In the genomic region with DNA sequence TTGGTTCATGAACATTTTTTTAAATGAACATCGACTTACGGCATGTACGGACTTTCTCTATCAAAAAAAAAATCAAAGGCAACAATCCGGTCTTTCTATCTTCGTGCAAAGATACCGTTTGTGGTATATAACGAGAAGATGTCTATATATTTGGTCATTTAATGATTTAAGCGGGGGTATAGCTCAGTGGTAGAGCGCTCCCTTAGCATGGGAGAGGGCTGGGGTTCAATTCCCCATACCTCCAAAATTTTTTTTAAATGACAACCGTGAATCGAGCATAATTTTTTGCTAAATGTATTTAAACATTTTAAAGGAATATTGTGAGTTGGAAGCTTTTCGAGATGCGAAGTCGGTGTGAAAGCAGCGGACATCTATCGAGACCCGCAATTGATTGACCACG, we compare ENCODE assay signal across 2 worm cellular contexts.
TF ChIP-seq lines count a peak whose summit lies in the region.

No protein-coding gene starts in this region.

TF ChIP-seq in whole organism, L4 larva, 104 proteins besides CTCF, POLR2A, EP300 and RAD21 (continued from another document and continues in another):
- TF ChIP-seq mep-1 (tag; optimal IDR thresholded peaks at IDR 0.05; lab: Kevin White, UChicago) (no peak), spr-3 (GFP tag; optimal IDR thresholded peaks at IDR 0.05; lab: Kevin White, UChicago) (no peak), attf-4 (tag; optimal IDR thresholded peaks at IDR 0.05; lab: Kevin White, UChicago) (no peak), F37D6.2 (tag; optimal IDR thresholded peaks at IDR 0.05; lab: Kevin White, UChicago) (no peak), daf-12 (tag; optimal IDR thresholded peaks at IDR 0.05; lab: Kevin White, UChicago) (no peak), hif-1 (tag; optimal IDR thresholded peaks at IDR 0.05; lab: Kevin White, UChicago) (no peak), ceh-82 (tag; optimal IDR thresholded peaks at IDR 0.05; lab: Kevin White, UChicago) (no peak), fkh-10 (GFP tag; optimal IDR thresholded peaks at IDR 0.05; lab: Kevin White, UChicago) (no peak), pqm-1 (tag; optimal IDR thresholded peaks at IDR 0.05; lab: Kevin White, UChicago) (no peak), mdt-29 (GFP tag; IDR thresholded peaks at IDR 0.05; lab: Robert Waterston, UW) (0 out of 2 replicates have a peak, but pooled peaks have one; percentile 8), nhr-25 (tag; optimal IDR thresholded peaks at IDR 0.05; lab: Kevin White, UChicago; ENCODE audit: borderline replicate concordance, insufficient read depth) (no peak), dmd-9 (GFP tag; IDR thresholded peaks at IDR 0.05; lab: Robert Waterston, UW) (no peak), lin-38 (GFP tag; IDR thresholded peaks at IDR 0.05; lab: Robert Waterston, UW) (no peak), egl-43 (GFP tag; IDR thresholded peaks at IDR 0.05; lab: Robert Waterston, UW) (peak; percentile 91), arid-1 (GFP tag; conservative IDR thresholded peaks at IDR 0.05; lab: Robert Waterston, UW) (peak; percentile 73), daf-19 (GFP tag; conservative IDR thresholded peaks at IDR 0.05; lab: Robert Waterston, UW) (peak; percentile 60; the same call in 1 of the 2 replicates), cey-2 (tag; optimal IDR thresholded peaks at IDR 0.05; lab: Kevin White, UChicago; ENCODE audit: borderline replicate concordance, insufficient read depth) (no peak), nhr-48 (tag; optimal IDR thresholded peaks at IDR 0.05; lab: Kevin White, UChicago) (peak; percentile 19), dmd-8 (GFP tag; IDR thresholded peaks at IDR 0.05; lab: Robert Waterston, UW) (peak; percentile 89), ztf-7 (tag; optimal IDR thresholded peaks at IDR 0.05; lab: Kevin White, UChicago) (no peak), hlh-30 (tag; optimal IDR thresholded peaks at IDR 0.05; lab: Kevin White, UChicago; ENCODE audit: insufficient read depth) (peak; percentile 30), unc-62 (GFP tag; optimal IDR thresholded peaks at IDR 0.05 in 1 of 2; lab: Kevin White, UChicago) (no peak), unc-62 (tag; optimal IDR thresholded peaks at IDR 0.05; lab: Kevin White, UChicago) (no peak), ctbp-1 (GFP tag; IDR thresholded peaks at IDR 0.05; lab: Robert Waterston, UW) (0 out of 2 replicates have a peak, but pooled peaks have one; percentile 36), lin-1 (GFP tag; IDR thresholded peaks at IDR 0.05; lab: Robert Waterston, UW) (peak; percentile 46; the same call in 1 of the 2 replicates), dve-1 (tag; optimal IDR thresholded peaks at IDR 0.05; lab: Kevin White, UChicago; ENCODE audit: insufficient read depth) (no peak), nhr-237 (tag; optimal IDR thresholded peaks at IDR 0.05; lab: Kevin White, UChicago) (no peak), gei-8 (GFP tag; optimal IDR thresholded peaks at IDR 0.05; lab: Kevin White, UChicago) (peak; percentile 33), Y75B8A.6 (GFP tag; IDR thresholded peaks at IDR 0.05; lab: Robert Waterston, UW) (no peak), ZK546.5 (tag; optimal IDR thresholded peaks at IDR 0.05; lab: Kevin White, UChicago) (no peak), Y5F2A.4 (GFP tag; optimal IDR thresholded peaks at IDR 0.05; lab: Kevin White, UChicago) (peak; percentile 23), ztf-11 (tag; optimal IDR thresholded peaks at IDR 0.05; lab: Kevin White, UChicago) (no peak), mes-2 (tag; optimal IDR thresholded peaks at IDR 0.05; lab: Kevin White, UChicago; ENCODE audit: poor library complexity, severe bottlenecking) (peak; percentile 62), ceh-20 (GFP tag; IDR thresholded peaks at IDR 0.05; lab: Robert Waterston, UW) (no peak), daf-8 (GFP tag; IDR thresholded peaks at IDR 0.05; lab: Robert Waterston, UW) (no peak), ceh-44 (GFP tag; IDR thresholded peaks at IDR 0.05; lab: Robert Waterston, UW) (no peak), Y105C5A.15 (GFP tag; IDR thresholded peaks at IDR 0.05; lab: Robert Waterston, UW) (0 out of 2 replicates have a peak, but pooled peaks have one; percentile 69), nhr-41 (GFP tag; IDR thresholded peaks at IDR 0.05; lab: Robert Waterston, UW) (peak; percentile 62; the same call in 1 of the 2 replicates), php-3 (GFP tag; IDR thresholded peaks at IDR 0.05; lab: Robert Waterston, UW) (peak; percentile 79), mdl-1 (tag; optimal IDR thresholded peaks at IDR 0.05; lab: Kevin White, UChicago) (no peak), unc-130 (GFP tag; optimal IDR thresholded peaks at IDR 0.05; lab: Kevin White, UChicago) (peak; percentile 15), madf-5 (GFP tag; IDR thresholded peaks at IDR 0.05; lab: Robert Waterston, UW) (peak; percentile 34 to 67; a peak in 1 of 4 replicates), zfp-2 (tag; optimal IDR thresholded peaks at IDR 0.05; lab: Kevin White, UChicago) (no peak), dpl-1 (GFP tag; optimal IDR thresholded peaks at IDR 0.05; lab: Kevin White, UChicago) (no peak), hlh-11 (tag; optimal IDR thresholded peaks at IDR 0.05; lab: Kevin White, UChicago) (peak; percentile 11), vab-7 (GFP tag; IDR thresholded peaks at IDR 0.05; lab: Robert Waterston, UW) (peak; percentile 71), sdz-12 (GFP tag; optimal IDR thresholded peaks at IDR 0.05; lab: Kevin White, UChicago) (no peak), egl-27 (tag; optimal IDR thresholded peaks at IDR 0.05; lab: Kevin White, UChicago) (no peak), nhr-28 (tag; optimal IDR thresholded peaks at IDR 0.05; lab: Kevin White, UChicago) (no peak), F44E2.7 (GFP tag; IDR thresholded peaks at IDR 0.05; lab: Robert Waterston, UW) (0 out of 2 replicates have a peak, but pooled peaks have one; percentile 82), tra-1 (GFP tag; IDR thresholded peaks at IDR 0.05; lab: Robert Waterston, UW) (peak; percentile 64), snpc-4 (tag; optimal IDR thresholded peaks at IDR 0.05; lab: Kevin White, UChicago) (no peak), snpc-1.2 (GFP tag; IDR thresholded peaks at IDR 0.05; lab: Robert Waterston, UW) (no peak; the same call in 1 of the 2 replicates), nhr-42 (GFP tag; IDR thresholded peaks at IDR 0.05; lab: Robert Waterston, UW) (no peak), ceh-28 (tag; optimal IDR thresholded peaks at IDR 0.05; lab: Kevin White, UChicago) (no peak), daf-16 (GFP tag; optimal IDR thresholded peaks at IDR 0.05; lab: Kevin White, UChicago) (peak in 1 of 2 experiments; percentile 85), daf-16 (tag; optimal IDR thresholded peaks at IDR 0.05; lab: Kevin White, UChicago) (no peak), ZK337.2 (GFP tag; IDR thresholded peaks at IDR 0.05; lab: Robert Waterston, UW) (peak; percentile 56; the same call in 1 of the 2 replicates), lim-7 (GFP tag; IDR thresholded peaks at IDR 0.05; lab: Robert Waterston, UW) (peak; percentile 88), lsy-2 (tag; optimal IDR thresholded peaks at IDR 0.05; lab: Kevin White, UChicago) (no peak), mxl-2 (GFP tag; conservative IDR thresholded peaks at IDR 0.05; lab: Robert Waterston, UW) (no peak), set-16 (GFP tag; IDR thresholded peaks at IDR 0.05; lab: Robert Waterston, UW) (no peak)

TF ChIP-seq in whole organism, young adult, 124 proteins besides CTCF, POLR2A, EP300 and RAD21 (continued from another document and continues in another):
- TF ChIP-seq C06A6.2 (GFP tag; conservative IDR thresholded peaks at IDR 0.05; lab: Robert Waterston, UW): no peak
- no peak for TF ChIP-seq Y67H2A.10 (GFP tag; conservative IDR thresholded peaks at IDR 0.05; lab: Robert Waterston, UW)
- TF ChIP-seq lag-1 (GFP tag; IDR thresholded peaks at IDR 0.05; lab: Robert Waterston, UW): no peak
- TF ChIP-seq madf-6 (GFP tag; IDR thresholded peaks at IDR 0.05; lab: Robert Waterston, UW): no peak
- TF ChIP-seq F57A8.1 (GFP tag; optimal IDR thresholded peaks at IDR 0.05; lab: Kevin White, UChicago): peak; percentile 61
- TF ChIP-seq F39B2.1 (GFP tag; IDR thresholded peaks at IDR 0.05; lab: Robert Waterston, UW): no peak
- TF ChIP-seq Y95B8A.8 (GFP tag; IDR thresholded peaks at IDR 0.05; lab: Robert Waterston, UW): no peak
- no peak for TF ChIP-seq T26A5.8 (tag; optimal IDR thresholded peaks at IDR 0.05; lab: Kevin White, UChicago)
- no peak for TF ChIP-seq lsl-1 (GFP tag; optimal IDR thresholded peaks at IDR 0.05; lab: Kevin White, UChicago)
- TF ChIP-seq B0019.2 (GFP tag; conservative IDR thresholded peaks at IDR 0.05; lab: Robert Waterston, UW): no peak
- TF ChIP-seq ZK185.1 (tag; optimal IDR thresholded peaks at IDR 0.05; lab: Kevin White, UChicago; ENCODE audit: poor library complexity, severe bottlenecking): peak; percentile 23
- TF ChIP-seq rec-8 (tag; optimal IDR thresholded peaks at IDR 0.05; lab: Kevin White, UChicago): peak; percentile 35 to 63
- TF ChIP-seq tbx-9 (tag; optimal IDR thresholded peaks at IDR 0.05; lab: Kevin White, UChicago; ENCODE audit: borderline replicate concordance): no peak
- no peak for TF ChIP-seq akir-1 (GFP tag; optimal IDR thresholded peaks at IDR 0.05; lab: Kevin White, UChicago)
- peak; percentile 83 for TF ChIP-seq snpc-1.3 (tag; optimal IDR thresholded peaks at IDR 0.05; lab: Kevin White, UChicago; ENCODE audit: insufficient read depth)
- peak; percentile 91 for TF ChIP-seq rpc-1 (optimal IDR thresholded peaks at IDR 0.05; lab: Kevin White, UChicago)
- peak; percentile 98 for TF ChIP-seq rpc-1 (tag; optimal IDR thresholded peaks at IDR 0.05; lab: Kevin White, UChicago)
- peak; percentile 76 for TF ChIP-seq B0261.1 (tag; optimal IDR thresholded peaks at IDR 0.05; lab: Kevin White, UChicago)
- TF ChIP-seq F55B11.4 (tag; optimal IDR thresholded peaks at IDR 0.05; lab: Kevin White, UChicago; ENCODE audit: borderline replicate concordance, insufficient read depth): no peak
- TF ChIP-seq unc-62 (GFP tag; optimal IDR thresholded peaks at IDR 0.05; lab: Kevin White, UChicago): no peak
- TF ChIP-seq Y53F4B.3 (GFP tag; IDR thresholded peaks at IDR 0.05; lab: Robert Waterston, UW): no peak
- peak; percentile 79 for TF ChIP-seq egl-44 (GFP tag; IDR thresholded peaks at IDR 0.05; lab: Robert Waterston, UW)
- TF ChIP-seq ztf-18 (tag; optimal IDR thresholded peaks at IDR 0.05; lab: Kevin White, UChicago): peak; percentile 61
- TF ChIP-seq aptf-2 (GFP tag; conservative IDR thresholded peaks at IDR 0.05; lab: Robert Waterston, UW): no peak
- peak; percentile 16 for TF ChIP-seq sptf-2 (GFP tag; optimal IDR thresholded peaks at IDR 0.05; lab: Kevin White, UChicago)
- 0 out of 2 replicates have a peak, but pooled peaks have one; percentile 41 for TF ChIP-seq hmg-20 (GFP tag; IDR thresholded peaks at IDR 0.05; lab: Robert Waterston, UW)
- no peak for TF ChIP-seq egl-18 (GFP tag; IDR thresholded peaks at IDR 0.05; lab: Robert Waterston, UW)
- TF ChIP-seq pbrm-1 (GFP tag; IDR thresholded peaks at IDR 0.05; lab: Robert Waterston, UW): 0 out of 2 replicates have a peak, but pooled peaks have one; percentile 53
- TF ChIP-seq let-607 (tag; optimal IDR thresholded peaks at IDR 0.05; lab: Kevin White, UChicago): peak in 1 of 2 experiments; percentile 35
- TF ChIP-seq somi-1 (GFP tag; optimal IDR thresholded peaks at IDR 0.05; lab: Kevin White, UChicago): peak; percentile 60
- no peak for TF ChIP-seq aptf-3 (GFP tag; IDR thresholded peaks at IDR 0.05; lab: Robert Waterston, UW)
- TF ChIP-seq ztf-25 (GFP tag; IDR thresholded peaks at IDR 0.05; lab: Robert Waterston, UW): peak; percentile 86; the same call in 1 of the 2 replicates
- peak; percentile 44 for TF ChIP-seq athp-1 (tag; optimal IDR thresholded peaks at IDR 0.05; lab: Kevin White, UChicago)
- peak; percentile 50 for TF ChIP-seq attf-5 (GFP tag; optimal IDR thresholded peaks at IDR 0.05; lab: Kevin White, UChicago)
- peak; percentile 44 for TF ChIP-seq snpc-1.1 (tag; optimal IDR thresholded peaks at IDR 0.05; lab: Kevin White, UChicago; ENCODE audit: insufficient read depth)
- peak; percentile 33 for TF ChIP-seq F52B5.7 (tag; optimal IDR thresholded peaks at IDR 0.05; lab: Kevin White, UChicago)
- no peak for TF ChIP-seq bed-2 (GFP tag; IDR thresholded peaks at IDR 0.05; lab: Robert Waterston, UW)
- TF ChIP-seq F10E7.11 (tag; optimal IDR thresholded peaks at IDR 0.05; lab: Kevin White, UChicago): no peak
- no peak for TF ChIP-seq ekl-4 (GFP tag; IDR thresholded peaks at IDR 0.05; lab: Robert Waterston, UW)
- no peak for TF ChIP-seq cebp-2 (GFP tag; IDR thresholded peaks at IDR 0.05; lab: Robert Waterston, UW)
- peak; percentile 46; the same call in 1 of the 2 replicates for TF ChIP-seq attf-6 (GFP tag; IDR thresholded peaks at IDR 0.05; lab: Robert Waterston, UW)
- TF ChIP-seq F22D6.2 (tag; optimal IDR thresholded peaks at IDR 0.05; lab: Kevin White, UChicago): no peak
- no peak for TF ChIP-seq lir-1 (GFP tag; conservative IDR thresholded peaks at IDR 0.05; lab: Robert Waterston, UW)
- no peak for TF ChIP-seq madf-3 (GFP tag; IDR thresholded peaks at IDR 0.05; lab: Robert Waterston, UW)
- no peak for TF ChIP-seq ceh-58 (GFP tag; IDR thresholded peaks at IDR 0.05; lab: Robert Waterston, UW)
- TF ChIP-seq Y53G8AR.9 (GFP tag; conservative IDR thresholded peaks at IDR 0.05; lab: Robert Waterston, UW): no peak
- no peak for TF ChIP-seq F49E8.2 (tag; optimal IDR thresholded peaks at IDR 0.05; lab: Kevin White, UChicago; ENCODE audit: insufficient read depth)
- peak; percentile 57 for TF ChIP-seq mxl-1 (tag; optimal IDR thresholded peaks at IDR 0.05; lab: Kevin White, UChicago)
- TF ChIP-seq B0336.3 (GFP tag; IDR thresholded peaks at IDR 0.05; lab: Robert Waterston, UW): no peak
- TF ChIP-seq dpl-1 (GFP tag; optimal IDR thresholded peaks at IDR 0.05; lab: Kevin White, UChicago): no peak
- peak; percentile 24 for TF ChIP-seq madf-10 (tag; optimal IDR thresholded peaks at IDR 0.05; lab: Kevin White, UChicago)
- TF ChIP-seq nfyb-1 (GFP tag; IDR thresholded peaks at IDR 0.05; lab: Robert Waterston, UW): peak; percentile 15; the same call in 1 of the 2 replicates
- TF ChIP-seq ztf-26 (tag; optimal IDR thresholded peaks at IDR 0.05; lab: Kevin White, UChicago): no peak
- no peak for TF ChIP-seq ceh-91 (GFP tag; IDR thresholded peaks at IDR 0.05; lab: Robert Waterston, UW)
- no peak for TF ChIP-seq xnd-1 (tag; optimal IDR thresholded peaks at IDR 0.05; lab: Kevin White, UChicago)
- no peak for TF ChIP-seq dpff-1 (tag; optimal IDR thresholded peaks at IDR 0.05; lab: Kevin White, UChicago)
- TF ChIP-seq ceh-27 (GFP tag; optimal IDR thresholded peaks at IDR 0.05; lab: Kevin White, UChicago): peak; percentile 6
- TF ChIP-seq mel-28 (tag; optimal IDR thresholded peaks at IDR 0.05; lab: Kevin White, UChicago; ENCODE audit: borderline replicate concordance): no peak
- TF ChIP-seq nfya-2 (GFP tag; IDR thresholded peaks at IDR 0.05; lab: Robert Waterston, UW): no peak
- peak; percentile 3 for TF ChIP-seq efl-1 (GFP tag; optimal IDR thresholded peaks at IDR 0.05; lab: Kevin White, UChicago)
- TF ChIP-seq hmg-1.2 (GFP tag; IDR thresholded peaks at IDR 0.05; lab: Robert Waterston, UW): no peak
- peak; percentile 84 for TF ChIP-seq nhr-90 (tag; optimal IDR thresholded peaks at IDR 0.05; lab: Kevin White, UChicago)
- no peak for TF ChIP-seq lin-54 (GFP tag; optimal IDR thresholded peaks at IDR 0.05; lab: Kevin White, UChicago)
- no peak for TF ChIP-seq bed-1 (GFP tag; IDR thresholded peaks at IDR 0.05; lab: Robert Waterston, UW)
- peak; percentile 58 for TF ChIP-seq T07F8.4 (tag; optimal IDR thresholded peaks at IDR 0.05; lab: Kevin White, UChicago)
- peak; percentile 59 for TF ChIP-seq ceh-100 (GFP tag; IDR thresholded peaks at IDR 0.05; lab: Robert Waterston, UW)
- TF ChIP-seq ccch-3 (GFP tag; optimal IDR thresholded peaks at IDR 0.05; lab: Kevin White, UChicago): no peak
- peak; percentile 93 for TF ChIP-seq lin-26 (GFP tag; IDR thresholded peaks at IDR 0.05; lab: Robert Waterston, UW)
- TF ChIP-seq F23B12.7 (tag; optimal IDR thresholded peaks at IDR 0.05; lab: Kevin White, UChicago; ENCODE audit: insufficient read depth): no peak
- no peak for TF ChIP-seq repo-1 (tag; optimal IDR thresholded peaks at IDR 0.05; lab: Kevin White, UChicago)
- no peak for TF ChIP-seq K12H6.12 (tag; optimal IDR thresholded peaks at IDR 0.05; lab: Kevin White, UChicago)
- no peak for TF ChIP-seq F33H1.4 (GFP tag; IDR thresholded peaks at IDR 0.05; lab: Robert Waterston, UW)
